Worm (Caenorhabditis elegans): ENCODE data around the gene scl-21.

- TF ChIP-seq pha-4 (tag; optimal IDR thresholded peaks at IDR 0.05) (no peak), snpc-4 (tag; optimal IDR thresholded peaks at IDR 0.05) (no peak)
These were observed 37.5 kb upstream of the scl-21 start, which contains the start of gene Y43F8B.2 for ce11 chrV:19533010-19533409.

Data from whole organism, L3 larva.